Fruit fly (Drosophila melanogaster): Measurements from ENCODE around the gene Srr.

DNA sequence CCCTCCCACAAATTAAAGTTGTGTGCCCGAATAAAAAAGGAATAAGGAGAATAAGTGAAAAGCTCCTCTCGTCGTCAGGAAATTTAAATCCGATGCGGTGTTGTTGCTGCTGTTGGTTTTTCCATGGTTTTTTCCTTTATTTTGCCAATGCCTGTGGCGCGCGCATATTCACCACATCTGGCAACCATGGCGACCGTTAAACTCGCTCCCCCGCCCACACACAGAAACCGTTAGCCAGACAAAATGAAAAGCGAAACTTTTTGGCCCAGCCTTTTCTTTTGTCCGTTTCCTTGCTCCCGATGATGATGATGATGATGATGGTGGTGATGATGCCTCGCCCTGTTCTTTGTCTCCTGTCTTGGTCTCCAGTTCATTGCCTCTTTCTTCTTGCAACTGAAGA lies 19.3 kb upstream of the Srr start:
- TF ChIP-seq achi (GFP tag; optimal IDR thresholded peaks at IDR 0.05) (no peak), CG11762 (GFP tag; optimal IDR thresholded peaks at IDR 0.05; ENCODE audit: insufficient read depth) (no peak), CG11294 (GFP tag; IDR thresholded peaks at IDR 0.05) (no peak), Ets96B (tag; optimal IDR thresholded peaks at IDR 0.05) (no peak), CG32006 (GFP tag; optimal IDR thresholded peaks at IDR 0.05) (no peak), Sox14 (GFP tag; optimal IDR thresholded peaks at IDR 0.05) (peak; percentile 15), Ets21C (GFP tag; optimal IDR thresholded peaks at IDR 0.05) (no peak), Hr38 (GFP tag; optimal IDR thresholded peaks at IDR 0.05) (no peak), CG8632 (GFP tag; optimal IDR thresholded peaks at IDR 0.05) (no peak), fd59A (GFP tag; optimal IDR thresholded peaks at IDR 0.05) (no peak), Gug (GFP tag; IDR thresholded peaks at IDR 0.05) (no peak), ss (GFP tag; optimal IDR thresholded peaks at IDR 0.05) (no peak)

All from whole organism, prepupa.